Worm (Caenorhabditis elegans) whole organism, young adult: ENCODE results near the gene sdf-9.
A peak's percentile ranks its signal among the peaks of the same experiment; 100 is the strongest.

Experiments used
- B0336.3 ChIP-seq: fragments of 200-800 bp; sonication (Bioruptor generic); IDR thresholded peaks from 2 replicates; pipeline ENCODE4 v1.3.6; 2022; ENCODE audit warnings: missing genetic modification characterization, missing compliant biosample characterization
- D2030.7 ChIP-seq: fragments of 200-800 bp; sonication (Bioruptor generic); IDR thresholded peaks from 2 replicates; pipeline ENCODE4 v1.3.6; 2022; ENCODE audit warnings: missing genetic modification reagents, missing genetic modification characterization, missing compliant biosample characterization
- F39B2.1 ChIP-seq: fragments of 200-800 bp; sonication (Bioruptor generic); IDR thresholded peaks from 2 replicates; pipeline ENCODE4 v1.3.6; 2022; ENCODE audit warnings: missing genetic modification reagents, missing genetic modification characterization, missing compliant biosample characterization
- F52B5.7 ChIP-seq: sonication (generic microtip); optimal IDR thresholded peaks from 2 replicates; lab custom pipeline; 2016; ENCODE audit warnings: mild to moderate bottlenecking, missing genetic modification characterization, missing compliant biosample characterization
- T07F8.4 ChIP-seq: sonication (generic microtip); optimal IDR thresholded peaks from 2 replicates; lab custom pipeline; 2016; ENCODE audit warnings: mild to moderate bottlenecking, missing genetic modification characterization, moderate library complexity, missing compliant biosample characterization
- Y56A3A.18 ChIP-seq: fragments of 200-800 bp; sonication (Bioruptor generic); IDR thresholded peaks from 2 replicates; pipeline ENCODE4 v1.3.6; 2022; ENCODE audit warnings: missing genetic modification reagents, missing genetic modification characterization, missing compliant biosample characterization
- Y95B8A.8 ChIP-seq: fragments of 200-800 bp; sonication (Bioruptor generic); IDR thresholded peaks from 2 replicates; pipeline ENCODE4 v1.3.6; 2022; ENCODE audit warnings: missing genetic modification reagents, missing genetic modification characterization, missing compliant biosample characterization
- ama-1 ChIP-seq, 3 experiments: fragments of 150-350 bp in 1 of 3; sonication (generic microtip) in 2 of 3; optimal IDR thresholded peaks; 2 replicates each; lab custom pipeline; 2014 to 2018; ENCODE audit warnings: missing biosample characterization in 2 of 3, missing genetic modification characterization in 2 of 3, missing genetic modification reagents in 2 of 3
- aptf-2 ChIP-seq: fragments of 200-800 bp; sonication (Bioruptor generic); conservative IDR thresholded peaks from 2 replicates; pipeline ENCODE4 v1.3.6; 2022; ENCODE audit warnings: missing genetic modification reagents, missing genetic modification characterization, missing compliant biosample characterization
- atf-7 ChIP-seq: sonication (generic microtip); optimal IDR thresholded peaks from 2 replicates; lab custom pipeline; 2017; ENCODE audit warnings: mild to moderate bottlenecking, missing genetic modification characterization, missing compliant biosample characterization
- attf-5 ChIP-seq: fragments of 200-800 bp; sonication (Bioruptor generic); optimal IDR thresholded peaks from 2 replicates; lab custom pipeline; 2018; ENCODE audit warnings: mild to moderate bottlenecking, missing genetic modification characterization, missing compliant biosample characterization
- bed-1 ChIP-seq: fragments of 200-800 bp; sonication (Bioruptor generic); IDR thresholded peaks from 2 replicates; pipeline ENCODE4 v1.3.6; 2022; ENCODE audit warnings: missing genetic modification reagents, missing genetic modification characterization, missing compliant biosample characterization
- cebp-1 ChIP-seq, 2 experiments: fragments of 200-800 bp in 1 of 2; sonication (Bioruptor generic) in 1 of 2; sonication (generic microtip) in 1 of 2; IDR thresholded peaks in 1 of 2; optimal IDR thresholded peaks in 1 of 2; 2 replicates each; pipeline versions ENCODE4 v1.3.6 to Lab custom; 2017 to 2022; ENCODE audit warnings: missing compliant biosample characterization in 2 of 2, missing genetic modification characterization in 2 of 2, mild to moderate bottlenecking in 1 of 2, missing genetic modification reagents in 1 of 2, moderate library complexity in 1 of 2
- cebp-2 ChIP-seq: fragments of 200-800 bp; sonication (Bioruptor generic); IDR thresholded peaks from 2 replicates; pipeline ENCODE4 v1.3.6; 2022; ENCODE audit warnings: missing genetic modification characterization, missing compliant biosample characterization
- ceh-27 ChIP-seq: fragments of 200-800 bp; sonication (Bioruptor generic); optimal IDR thresholded peaks from 2 replicates; lab custom pipeline; 2018; ENCODE audit warnings: mild to moderate bottlenecking, missing genetic modification characterization, moderate library complexity, missing compliant biosample characterization
- ceh-58 ChIP-seq: fragments of 200-800 bp; sonication (Bioruptor generic); IDR thresholded peaks from 2 replicates; pipeline ENCODE4 v1.3.6; 2022; ENCODE audit warnings: missing genetic modification characterization, missing compliant biosample characterization
- ceh-79 ChIP-seq: sonication (generic microtip); optimal IDR thresholded peaks from 2 replicates; lab custom pipeline; 2017; ENCODE audit warnings: mild to moderate bottlenecking, missing genetic modification characterization, missing compliant biosample characterization
- ceh-91 ChIP-seq: fragments of 200-800 bp; sonication (Bioruptor generic); IDR thresholded peaks from 2 replicates; pipeline ENCODE4 v1.3.6; 2022; ENCODE audit warnings: missing genetic modification reagents, missing genetic modification characterization, missing compliant biosample characterization
- dox-1 ChIP-seq: fragments of 200-800 bp; sonication (Bioruptor generic); IDR thresholded peaks from 2 replicates; pipeline ENCODE4 v1.3.6; 2022; ENCODE audit warnings: missing genetic modification reagents, missing genetic modification characterization, missing compliant biosample characterization
- egl-18 ChIP-seq: fragments of 200-800 bp; sonication (Bioruptor generic); IDR thresholded peaks from 2 replicates; pipeline ENCODE4 v1.3.6; 2022; ENCODE audit warnings: missing genetic modification reagents, missing genetic modification characterization, missing compliant biosample characterization
- egrh-3 ChIP-seq: fragments of 200-800 bp; sonication (Bioruptor generic); IDR thresholded peaks from 2 replicates; pipeline ENCODE4 v1.3.6; 2022; ENCODE audit warnings: missing genetic modification reagents, missing genetic modification characterization, missing compliant biosample characterization
- him-1 ChIP-seq: sonication (generic microtip); optimal IDR thresholded peaks from 2 replicates; lab custom pipeline; 2016; ENCODE audit warnings: missing genotype, missing genetic modification reagents, missing genetic modification characterization, missing compliant biosample characterization
- hmg-1.2 ChIP-seq: fragments of 200-800 bp; sonication (Bioruptor generic); IDR thresholded peaks from 2 replicates; pipeline ENCODE4 v1.3.6; 2022; ENCODE audit warnings: missing genetic modification reagents, missing genetic modification characterization, missing compliant biosample characterization
- hmg-20 ChIP-seq: fragments of 200-800 bp; sonication (Bioruptor generic); IDR thresholded peaks from 2 replicates; pipeline ENCODE4 v1.3.6; 2022; ENCODE audit warnings: missing genetic modification reagents, missing genetic modification characterization, missing compliant biosample characterization
- lag-1 ChIP-seq: fragments of 200-800 bp; sonication (Bioruptor generic); IDR thresholded peaks from 2 replicates; pipeline ENCODE4 v1.3.6; 2022; ENCODE audit warnings: missing genetic modification reagents, missing genetic modification characterization, missing compliant biosample characterization
- let-607 ChIP-seq, 2 experiments: fragments of 200-800 bp in 1 of 2; sonication (Bioruptor generic) in 1 of 2; sonication (generic microtip) in 1 of 2; optimal IDR thresholded peaks; 2 replicates each; lab custom pipeline; 2016 to 2018; ENCODE audit warnings: mild to moderate bottlenecking in 2 of 2, missing compliant biosample characterization in 2 of 2, missing genetic modification characterization in 2 of 2, moderate library complexity in 2 of 2, missing genotype in 1 of 2
- lin-26 ChIP-seq: fragments of 200-800 bp; sonication (Bioruptor generic); IDR thresholded peaks from 2 replicates; pipeline ENCODE4 v1.3.6; 2022; ENCODE audit warnings: missing genetic modification reagents, missing genetic modification characterization, missing compliant biosample characterization
- lin-40 ChIP-seq: sonication (generic microtip); optimal IDR thresholded peaks from 2 replicates; lab custom pipeline; 2016; ENCODE audit warnings: missing genetic modification characterization, mild to moderate bottlenecking, missing compliant biosample characterization, missing genotype, missing genetic modification reagents
- lin-54 ChIP-seq: fragments of 200-800 bp; sonication (Bioruptor generic); optimal IDR thresholded peaks from 2 replicates; lab custom pipeline; 2018; ENCODE audit warnings: mild to moderate bottlenecking, missing genetic modification characterization, missing compliant biosample characterization
- lir-1 ChIP-seq: fragments of 200-800 bp; sonication (Bioruptor generic); conservative IDR thresholded peaks from 2 replicates; pipeline ENCODE4 v1.3.6; 2022; ENCODE audit warnings: missing genetic modification reagents, missing genetic modification characterization, missing compliant biosample characterization
- lsl-1 ChIP-seq: fragments of 200-800 bp; sonication (Bioruptor generic); optimal IDR thresholded peaks from 2 replicates; lab custom pipeline; 2018; ENCODE audit warnings: mild to moderate bottlenecking, missing genetic modification characterization, moderate library complexity, missing compliant biosample characterization
- lsy-27 ChIP-seq: sonication (generic microtip); optimal IDR thresholded peaks from 2 replicates; lab custom pipeline; 2017; ENCODE audit warnings: missing genetic modification characterization, mild to moderate bottlenecking, missing compliant biosample characterization, antibody characterized with exemption, missing genotype, borderline replicate concordance; ENCODE audit not compliant: insufficient read depth
- madf-10 ChIP-seq: sonication (generic microtip); optimal IDR thresholded peaks from 2 replicates; lab custom pipeline; 2016; ENCODE audit warnings: mild to moderate bottlenecking, missing genetic modification characterization, missing compliant biosample characterization
- rcor-1 ChIP-seq: fragments of 200-800 bp; sonication (Bioruptor generic); IDR thresholded peaks from 2 replicates; pipeline ENCODE4 v1.3.6; 2022; ENCODE audit warnings: missing genetic modification reagents, missing genetic modification characterization, missing compliant biosample characterization
- repo-1 ChIP-seq: sonication (generic microtip); optimal IDR thresholded peaks from 2 replicates; lab custom pipeline; 2017; ENCODE audit warnings: mild to moderate bottlenecking, missing genetic modification characterization, missing compliant biosample characterization
- sea-2 ChIP-seq: fragments of 200-800 bp; sonication (Bioruptor generic); IDR thresholded peaks from 2 replicates; pipeline ENCODE4 v1.3.6; 2022; ENCODE audit warnings: missing genetic modification characterization, missing compliant biosample characterization
- somi-1 ChIP-seq: fragments of 200-800 bp; sonication (Bioruptor generic); optimal IDR thresholded peaks from 2 replicates; lab custom pipeline; 2018; ENCODE audit warnings: mild to moderate bottlenecking, missing genetic modification characterization, missing compliant biosample characterization
- sptf-2 ChIP-seq: fragments of 200-800 bp; sonication (Bioruptor generic); optimal IDR thresholded peaks from 2 replicates; lab custom pipeline; 2018; ENCODE audit warnings: mild to moderate bottlenecking, missing genetic modification characterization, missing compliant biosample characterization
- zfh-2 ChIP-seq: fragments of 200-800 bp; sonication (Bioruptor generic); conservative IDR thresholded peaks from 2 replicates; pipeline ENCODE4 v1.3.6; 2022; ENCODE audit warnings: missing genetic modification reagents, missing genetic modification characterization, missing compliant biosample characterization
- zim-3 ChIP-seq: sonication (generic microtip); optimal IDR thresholded peaks from 2 replicates; lab custom pipeline; 2017; ENCODE audit warnings: mild to moderate bottlenecking, missing genetic modification characterization, moderate library complexity, missing compliant biosample characterization
- ztf-25 ChIP-seq: fragments of 200-800 bp; sonication (Bioruptor generic); IDR thresholded peaks from 2 replicates; pipeline ENCODE4 v1.3.6; 2022; ENCODE audit warnings: missing genetic modification reagents, missing genetic modification characterization, missing compliant biosample characterization
- ztf-3 ChIP-seq: fragments of 200-800 bp; sonication (Bioruptor generic); optimal IDR thresholded peaks from 2 replicates; lab custom pipeline; 2018; ENCODE audit warnings: mild to moderate bottlenecking, missing genetic modification characterization, missing compliant biosample characterization

The sdf-9 gene

ce11 chrV:20782188-20782587 lies 15.8 kb upstream of the sdf-9 start:
- peak in 1 of 2 experiments; percentile 12 for TF ChIP-seq let-607 (tag; optimal IDR thresholded peaks at IDR 0.05; lab: Kevin White, UChicago)
- TF ChIP-seq atf-7 (tag; lab: Kevin White, UChicago) = peak; percentile 25
- no peak for TF ChIP-seq hmg-20
- TF ChIP-seq cebp-1 (GFP tag; IDR thresholded peaks at IDR 0.05; lab: Robert Waterston, UW) = no peak
- peak; percentile 22 for TF ChIP-seq cebp-1 (tag; optimal IDR thresholded peaks at IDR 0.05; lab: Kevin White, UChicago)
- peak; percentile 96 for TF ChIP-seq madf-10 (tag; lab: Kevin White, UChicago)
- no peak for TF ChIP-seq sptf-2 (GFP tag; lab: Kevin White, UChicago)
- TF ChIP-seq somi-1 (GFP tag; lab: Kevin White, UChicago) = peak; percentile 5
- peak; percentile 31 for TF ChIP-seq lin-40 (tag; lab: Kevin White, UChicago)
- TF ChIP-seq lir-1 (GFP tag; lab: Robert Waterston, UW) = no peak
- no peak for TF ChIP-seq hmg-1.2 (GFP tag; lab: Robert Waterston, UW)
- TF ChIP-seq lsl-1 = no peak
- peak; percentile 11 for TF ChIP-seq ceh-27 (GFP tag; lab: Kevin White, UChicago)
- no peak for TF ChIP-seq ama-1 (optimal IDR thresholded peaks at IDR 0.05; lab: Kevin White, UChicago)
- TF ChIP-seq ama-1 (GFP tag; optimal IDR thresholded peaks at IDR 0.05; lab: Kevin White, UChicago) = peak in 1 of 2 experiments; percentile 61
- TF ChIP-seq ztf-25 (GFP tag; lab: Robert Waterston, UW) = no peak
- no peak for TF ChIP-seq cebp-2 (GFP tag; lab: Robert Waterston, UW)

DNA sequence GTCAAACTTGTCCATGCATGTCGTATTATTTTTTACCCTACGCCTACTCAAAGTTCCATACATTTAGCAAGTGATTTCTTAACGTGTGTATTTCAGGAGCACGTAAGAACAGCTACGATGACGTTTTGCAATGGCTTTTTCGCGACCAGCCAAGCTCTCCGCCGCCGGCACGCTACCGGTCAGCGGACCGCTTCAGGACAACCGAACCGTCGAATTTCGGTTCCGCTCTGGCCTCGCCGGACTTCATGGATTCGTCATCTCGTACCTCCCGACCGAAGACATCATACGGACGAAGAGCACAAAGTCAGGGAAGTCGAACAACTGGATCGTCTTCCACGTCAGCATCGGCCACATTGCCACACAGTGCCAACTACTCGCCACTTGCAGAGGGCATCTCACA lies 14.4 kb upstream of the sdf-9 start:
- TF ChIP-seq rcor-1 (GFP tag; lab: Robert Waterston, UW) = no peak
- TF ChIP-seq ztf-25 (GFP tag; lab: Robert Waterston, UW) = peak; percentile 26; the same call in 1 of the 2 replicates
- TF ChIP-seq F39B2.1 (GFP tag; lab: Robert Waterston, UW) = no peak
- TF ChIP-seq attf-5 (GFP tag; lab: Kevin White, UChicago) = no peak
- 0 out of 2 replicates have a peak, but pooled peaks have one; percentile 13 for TF ChIP-seq hmg-1.2 (GFP tag; lab: Robert Waterston, UW)
- TF ChIP-seq aptf-2 (GFP tag; lab: Robert Waterston, UW) = no peak
- TF ChIP-seq egrh-3 (GFP tag; lab: Robert Waterston, UW) = peak; percentile 50; the same call in 1 of the 2 replicates
- TF ChIP-seq Y56A3A.18 (GFP tag; lab: Robert Waterston, UW) = 0 out of 2 replicates have a peak, but pooled peaks have one; percentile 27
- no peak for TF ChIP-seq ceh-79
- peak; percentile 36 for TF ChIP-seq repo-1 (tag; lab: Kevin White, UChicago)
- no peak for TF ChIP-seq cebp-1 (GFP tag; IDR thresholded peaks at IDR 0.05; lab: Robert Waterston, UW)
- peak; percentile 26 for TF ChIP-seq cebp-1 (tag; optimal IDR thresholded peaks at IDR 0.05; lab: Kevin White, UChicago)
- TF ChIP-seq B0336.3 (GFP tag; lab: Robert Waterston, UW) = peak; percentile 19; the same call in 1 of the 2 replicates
- TF ChIP-seq ztf-3 (GFP tag; lab: Kevin White, UChicago) = no peak
- TF ChIP-seq ceh-58 (GFP tag; lab: Robert Waterston, UW) = 0 out of 2 replicates have a peak, but pooled peaks have one; percentile 27
- TF ChIP-seq F52B5.7 (tag; lab: Kevin White, UChicago) = peak; percentile 51
- peak; percentile 74 for TF ChIP-seq zfh-2 (GFP tag; lab: Robert Waterston, UW)

DNA sequence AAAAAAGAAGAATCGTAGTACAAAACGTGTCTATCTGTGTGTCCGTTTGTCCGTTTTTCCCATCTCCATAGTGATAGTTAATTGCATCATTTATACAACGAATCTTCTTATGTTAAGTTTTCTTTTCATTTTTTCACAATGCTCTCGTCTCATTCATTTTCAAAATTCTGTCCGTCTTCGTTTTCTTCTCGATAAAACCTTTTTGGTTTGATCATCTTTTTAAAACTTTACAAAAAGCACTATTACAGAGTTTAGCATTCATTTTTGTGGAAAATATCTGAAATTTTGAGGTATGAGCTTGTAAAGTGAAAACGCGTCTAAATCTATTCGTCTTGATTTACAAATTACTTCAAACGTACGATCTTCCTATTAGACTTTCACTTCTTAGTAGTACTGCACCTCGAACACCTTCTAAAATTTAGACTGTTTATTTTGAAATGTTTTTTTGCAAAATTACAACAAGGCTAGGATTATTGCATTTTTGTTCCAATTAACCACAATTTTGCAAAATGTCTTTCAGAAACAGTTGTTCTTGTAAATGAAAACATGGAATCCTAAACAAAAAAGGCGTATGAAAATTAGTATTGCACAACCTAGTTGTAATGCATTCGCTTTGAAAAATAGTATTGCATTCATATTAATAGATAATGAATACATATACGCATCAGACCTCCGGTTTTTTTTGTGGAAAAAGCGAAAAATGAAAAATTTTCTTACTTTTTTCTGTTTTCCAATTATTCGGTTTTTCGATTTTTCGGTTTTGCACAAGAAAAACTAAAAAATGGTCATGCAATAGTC lies 12.8 kb upstream of the sdf-9 start:
- TF ChIP-seq dox-1 = no peak
- TF ChIP-seq D2030.7 = no peak
- TF ChIP-seq ceh-27 (GFP tag; lab: Kevin White, UChicago) = no peak
- no peak for TF ChIP-seq egl-18 (GFP tag; lab: Robert Waterston, UW)
- TF ChIP-seq ama-1 (optimal IDR thresholded peaks at IDR 0.05; lab: Kevin White, UChicago) = peak; percentile 10
- no peak for TF ChIP-seq ama-1 (GFP tag; optimal IDR thresholded peaks at IDR 0.05; lab: Kevin White, UChicago)
- TF ChIP-seq Y95B8A.8 (GFP tag; lab: Robert Waterston, UW) = no peak
- TF ChIP-seq T07F8.4 = no peak
- no peak for TF ChIP-seq lsy-27 (tag; lab: Kevin White, UChicago)
- TF ChIP-seq lin-54 (GFP tag; lab: Kevin White, UChicago) = peak; percentile 40
- no peak for TF ChIP-seq bed-1 (GFP tag; lab: Robert Waterston, UW)
- TF ChIP-seq lag-1 (GFP tag; lab: Robert Waterston, UW) = no peak
- TF ChIP-seq him-1 (tag; lab: Kevin White, UChicago) = no peak
- no peak for TF ChIP-seq repo-1 (tag; lab: Kevin White, UChicago)
- no peak for TF ChIP-seq cebp-2 (GFP tag; lab: Robert Waterston, UW)
- no peak for TF ChIP-seq lin-26 (GFP tag; lab: Robert Waterston, UW)
- no peak for TF ChIP-seq zim-3 (tag; lab: Kevin White, UChicago)
- no peak for TF ChIP-seq sea-2 (GFP tag; lab: Robert Waterston, UW)
- TF ChIP-seq ceh-91 (GFP tag; lab: Robert Waterston, UW) = no peak
